Worm (Caenorhabditis elegans): ENCODE results near the gene C34B4.4.

- TF ChIP-seq cog-1 (tag; optimal IDR thresholded peaks at IDR 0.05) (no peak), klf-2 (GFP tag; conservative IDR thresholded peaks at IDR 0.05) (no peak), flt-1 (GFP tag; IDR thresholded peaks at IDR 0.05) (no peak), tab-1 (GFP tag; IDR thresholded peaks at IDR 0.05) (no peak), T22C8.4 (GFP tag; IDR thresholded peaks at IDR 0.05) (no peak), ref-1 (GFP tag; conservative IDR thresholded peaks at IDR 0.05) (no peak), med-1 (GFP tag; optimal IDR thresholded peaks at IDR 0.05; ENCODE audit: insufficient read depth) (no peak)
These were observed 48.5 kb downstream of the C34B4.4 start, which contains the start of gene dhc-3 for ce11 chrV:13138681-13139080.
